Fruit fly (Drosophila melanogaster) S2 (cell line): ENCODE results near the gene CG12375.

Source experiments
- CG8478 ChIP-seq: fragments of >200 bp; optimal IDR thresholded peaks from 2 replicates; lab custom pipeline; 2018
- CTCF ChIP-seq, 2 experiments: fragments of >200 bp; optimal IDR thresholded peaks; 2 replicates each; lab custom pipeline; 2018

DNA sequence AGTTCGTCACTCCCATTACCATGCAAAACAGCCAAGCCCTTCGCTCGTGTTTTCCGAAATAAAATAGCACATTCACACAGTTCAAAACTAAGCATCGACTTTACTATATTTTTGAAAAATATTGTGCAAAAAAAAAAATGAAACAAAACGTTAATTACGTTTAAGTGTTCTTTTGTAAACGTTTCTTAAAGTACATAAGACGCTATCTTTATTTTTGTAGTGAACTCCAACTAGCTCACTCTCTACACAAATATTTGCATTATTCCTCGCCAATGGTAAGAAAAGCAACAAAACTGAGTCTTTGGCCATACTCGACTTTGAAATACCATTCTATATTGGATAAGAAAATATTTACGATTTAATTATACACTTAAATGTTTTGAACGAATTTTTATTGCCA is 4.0 kb upstream of the CG12375 start:
- no peak for TF ChIP-seq CG8478 (lab: Kevin White, UChicago)
- TF ChIP-seq CTCF (optimal IDR thresholded peaks at IDR 0.05; lab: Kevin White, UChicago) = no peak
